Worm (Caenorhabditis elegans) whole organism, young adult: ENCODE data around the gene tdc-1.

ENCODE experiments used
- B0336.3 ChIP-seq: fragments of 200-800 bp; sonication (Bioruptor generic); IDR thresholded peaks from 2 replicates; pipeline ENCODE4 v1.3.6; 2022; ENCODE audit warnings: missing genetic modification characterization, missing compliant biosample characterization
- C17E4.6 ChIP-seq: fragments of 200-800 bp; sonication (Bioruptor generic); IDR thresholded peaks from 2 replicates; pipeline ENCODE4 v1.3.6; 2022; ENCODE audit warnings: missing genetic modification reagents, missing genetic modification characterization, missing compliant biosample characterization
- D2030.7 ChIP-seq: fragments of 200-800 bp; sonication (Bioruptor generic); IDR thresholded peaks from 2 replicates; pipeline ENCODE4 v1.3.6; 2022; ENCODE audit warnings: missing genetic modification reagents, missing genetic modification characterization, missing compliant biosample characterization
- F57A8.1 ChIP-seq: fragments of 200-800 bp; sonication (Bioruptor generic); optimal IDR thresholded peaks from 2 replicates; lab custom pipeline; 2018; ENCODE audit warnings: mild to moderate bottlenecking, missing genetic modification characterization, moderate library complexity, missing compliant biosample characterization
- F57C9.4 ChIP-seq: sonication (generic microtip); optimal IDR thresholded peaks from 2 replicates; lab custom pipeline; 2017; ENCODE audit warnings: mild to moderate bottlenecking, missing genetic modification characterization, missing compliant biosample characterization
- T07F8.4 ChIP-seq: sonication (generic microtip); optimal IDR thresholded peaks from 2 replicates; lab custom pipeline; 2016; ENCODE audit warnings: mild to moderate bottlenecking, missing genetic modification characterization, moderate library complexity, missing compliant biosample characterization
- Y53F4B.3 ChIP-seq: fragments of 200-800 bp; sonication (Bioruptor generic); IDR thresholded peaks from 2 replicates; pipeline ENCODE4 v1.3.6; 2022; ENCODE audit warnings: missing genetic modification reagents, missing genetic modification characterization, missing compliant biosample characterization
- Y53G8AR.9 ChIP-seq: fragments of 200-800 bp; sonication (Bioruptor generic); conservative IDR thresholded peaks from 2 replicates; pipeline ENCODE4 v1.3.6; 2022; ENCODE audit warnings: missing genetic modification reagents, missing genetic modification characterization, missing compliant biosample characterization
- Y79H2A.3 ChIP-seq: fragments of 200-800 bp; sonication (Bioruptor generic); conservative IDR thresholded peaks from 2 replicates; pipeline ENCODE4 v1.3.6; 2022; ENCODE audit warnings: missing genetic modification reagents, missing genetic modification characterization, missing compliant biosample characterization
- ZK185.1 ChIP-seq: sonication (generic microtip); optimal IDR thresholded peaks from 2 replicates; lab custom pipeline; 2016; ENCODE audit warnings: mild to moderate bottlenecking, missing genetic modification characterization, missing compliant biosample characterization; ENCODE audit not compliant: poor library complexity, severe bottlenecking
- ama-1 ChIP-seq, 3 experiments: fragments of 150-350 bp in 1 of 3; sonication (generic microtip) in 2 of 3; optimal IDR thresholded peaks; 2 replicates each; lab custom pipeline; 2014 to 2018; ENCODE audit warnings: missing biosample characterization in 2 of 3, missing genetic modification characterization in 2 of 3, missing genetic modification reagents in 2 of 3
- aptf-3 ChIP-seq: fragments of 200-800 bp; sonication (Bioruptor generic); IDR thresholded peaks from 2 replicates; pipeline ENCODE4 v1.3.6; 2022; ENCODE audit warnings: missing genetic modification characterization, missing compliant biosample characterization
- atf-7 ChIP-seq: sonication (generic microtip); optimal IDR thresholded peaks from 2 replicates; lab custom pipeline; 2017; ENCODE audit warnings: mild to moderate bottlenecking, missing genetic modification characterization, missing compliant biosample characterization
- athp-1 ChIP-seq: sonication (generic microtip); optimal IDR thresholded peaks from 2 replicates; lab custom pipeline; 2017; ENCODE audit warnings: mild to moderate bottlenecking, missing genetic modification characterization, missing compliant biosample characterization
- cebp-1 ChIP-seq, 2 experiments: fragments of 200-800 bp in 1 of 2; sonication (Bioruptor generic) in 1 of 2; sonication (generic microtip) in 1 of 2; IDR thresholded peaks in 1 of 2; optimal IDR thresholded peaks in 1 of 2; 2 replicates each; pipeline versions ENCODE4 v1.3.6 to Lab custom; 2017 to 2022; ENCODE audit warnings: missing compliant biosample characterization in 2 of 2, missing genetic modification characterization in 2 of 2, mild to moderate bottlenecking in 1 of 2, missing genetic modification reagents in 1 of 2, moderate library complexity in 1 of 2
- ceh-79 ChIP-seq: sonication (generic microtip); optimal IDR thresholded peaks from 2 replicates; lab custom pipeline; 2017; ENCODE audit warnings: mild to moderate bottlenecking, missing genetic modification characterization, missing compliant biosample characterization
- dox-1 ChIP-seq: fragments of 200-800 bp; sonication (Bioruptor generic); IDR thresholded peaks from 2 replicates; pipeline ENCODE4 v1.3.6; 2022; ENCODE audit warnings: missing genetic modification reagents, missing genetic modification characterization, missing compliant biosample characterization
- dpl-1 ChIP-seq: fragments of 150-350 bp; optimal IDR thresholded peaks from 2 replicates; lab custom pipeline; 2014; ENCODE audit warnings: missing biosample characterization, missing genetic modification reagents, missing genetic modification characterization
- efl-1 ChIP-seq: fragments of 150-350 bp; optimal IDR thresholded peaks from 2 replicates; lab custom pipeline; 2014; ENCODE audit warnings: missing biosample characterization, missing genetic modification reagents, missing genetic modification characterization
- egl-18 ChIP-seq: fragments of 200-800 bp; sonication (Bioruptor generic); IDR thresholded peaks from 2 replicates; pipeline ENCODE4 v1.3.6; 2022; ENCODE audit warnings: missing genetic modification reagents, missing genetic modification characterization, missing compliant biosample characterization
- egrh-3 ChIP-seq: fragments of 200-800 bp; sonication (Bioruptor generic); IDR thresholded peaks from 2 replicates; pipeline ENCODE4 v1.3.6; 2022; ENCODE audit warnings: missing genetic modification reagents, missing genetic modification characterization, missing compliant biosample characterization
- ets-4 ChIP-seq: fragments of 200-800 bp; sonication (Bioruptor generic); optimal IDR thresholded peaks from 2 replicates; lab custom pipeline; 2018; ENCODE audit warnings: mild to moderate bottlenecking, missing genetic modification characterization, missing compliant biosample characterization
- lag-1 ChIP-seq: fragments of 200-800 bp; sonication (Bioruptor generic); IDR thresholded peaks from 2 replicates; pipeline ENCODE4 v1.3.6; 2022; ENCODE audit warnings: missing genetic modification reagents, missing genetic modification characterization, missing compliant biosample characterization
- let-607 ChIP-seq, 2 experiments: fragments of 200-800 bp in 1 of 2; sonication (Bioruptor generic) in 1 of 2; sonication (generic microtip) in 1 of 2; optimal IDR thresholded peaks; 2 replicates each; lab custom pipeline; 2016 to 2018; ENCODE audit warnings: mild to moderate bottlenecking in 2 of 2, missing compliant biosample characterization in 2 of 2, missing genetic modification characterization in 2 of 2, moderate library complexity in 2 of 2, missing genotype in 1 of 2
- lin-35 ChIP-seq, 3 experiments: fragments of 150-350 bp in 2 of 3; sonication (generic microtip) in 1 of 3; optimal IDR thresholded peaks; 2 replicates each; lab custom pipeline; 2014 to 2018; ENCODE audit warnings: missing biosample characterization in 3 of 3, missing genetic modification characterization in 3 of 3, missing genetic modification reagents in 3 of 3
- madf-3 ChIP-seq: fragments of 200-800 bp; sonication (Bioruptor generic); IDR thresholded peaks from 2 replicates; pipeline ENCODE4 v1.3.6; 2022; ENCODE audit warnings: missing genetic modification reagents, missing genetic modification characterization, missing compliant biosample characterization
- madf-6 ChIP-seq: fragments of 200-800 bp; sonication (Bioruptor generic); IDR thresholded peaks from 2 replicates; pipeline ENCODE4 v1.3.6; 2022; ENCODE audit warnings: missing genetic modification reagents, missing genetic modification characterization, missing compliant biosample characterization
- madf-8 ChIP-seq: fragments of 200-800 bp; sonication (Bioruptor generic); conservative IDR thresholded peaks from 2 replicates; pipeline ENCODE4 v1.3.6; 2022; ENCODE audit warnings: missing genetic modification reagents, missing genetic modification characterization, missing compliant biosample characterization
- mes-4 ChIP-seq: sonication (generic microtip); optimal IDR thresholded peaks from 2 replicates; lab custom pipeline; 2016; ENCODE audit warnings: missing genotype, missing genetic modification characterization, missing compliant biosample characterization
- nfya-2 ChIP-seq: fragments of 200-800 bp; sonication (Bioruptor generic); IDR thresholded peaks from 2 replicates; pipeline ENCODE4 v1.3.6; 2022; ENCODE audit warnings: missing genetic modification reagents, missing genetic modification characterization, missing compliant biosample characterization
- nhr-179 ChIP-seq: sonication (generic microtip); optimal IDR thresholded peaks from 2 replicates; lab custom pipeline; 2016; ENCODE audit warnings: mild to moderate bottlenecking, missing genetic modification characterization, missing compliant biosample characterization
- nhr-27 ChIP-seq: fragments of 200-800 bp; sonication (Bioruptor generic); optimal IDR thresholded peaks from 2 replicates; lab custom pipeline; 2018; ENCODE audit warnings: mild to moderate bottlenecking, missing genetic modification characterization, moderate library complexity, missing compliant biosample characterization
- nhr-80 ChIP-seq: sonication (generic microtip); optimal IDR thresholded peaks from 2 replicates; lab custom pipeline; 2016; ENCODE audit warnings: missing genetic modification characterization, missing compliant biosample characterization
- nhr-90 ChIP-seq: sonication (generic microtip); optimal IDR thresholded peaks from 2 replicates; lab custom pipeline; 2016; ENCODE audit warnings: missing genotype, mild to moderate bottlenecking, missing genetic modification characterization, missing compliant biosample characterization
- repo-1 ChIP-seq: sonication (generic microtip); optimal IDR thresholded peaks from 2 replicates; lab custom pipeline; 2017; ENCODE audit warnings: mild to moderate bottlenecking, missing genetic modification characterization, missing compliant biosample characterization
- sea-2 ChIP-seq: fragments of 200-800 bp; sonication (Bioruptor generic); IDR thresholded peaks from 2 replicates; pipeline ENCODE4 v1.3.6; 2022; ENCODE audit warnings: missing genetic modification characterization, missing compliant biosample characterization
- somi-1 ChIP-seq: fragments of 200-800 bp; sonication (Bioruptor generic); optimal IDR thresholded peaks from 2 replicates; lab custom pipeline; 2018; ENCODE audit warnings: mild to moderate bottlenecking, missing genetic modification characterization, missing compliant biosample characterization
- tbp1 ChIP-seq: fragments of 200-800 bp; sonication (Bioruptor generic); optimal IDR thresholded peaks from 2 replicates; lab custom pipeline; 2018; ENCODE audit warnings: mild to moderate bottlenecking, missing genetic modification characterization, missing compliant biosample characterization
- unc-130 ChIP-seq: sonication (generic microtip); optimal IDR thresholded peaks from 2 replicates; lab custom pipeline; 2016; ENCODE audit warnings: missing genetic modification reagents, missing genetic modification characterization, missing compliant biosample characterization
- zim-3 ChIP-seq: sonication (generic microtip); optimal IDR thresholded peaks from 2 replicates; lab custom pipeline; 2017; ENCODE audit warnings: mild to moderate bottlenecking, missing genetic modification characterization, moderate library complexity, missing compliant biosample characterization
- ztf-26 ChIP-seq: sonication (generic microtip); optimal IDR thresholded peaks from 2 replicates; lab custom pipeline; 2017; ENCODE audit warnings: missing genetic modification characterization, missing compliant biosample characterization
- ztf-6 ChIP-seq: fragments of 200-800 bp; sonication (Bioruptor generic); IDR thresholded peaks from 2 replicates; pipeline ENCODE4 v1.3.6; 2022; ENCODE audit warnings: missing genetic modification reagents, missing genetic modification characterization, missing compliant biosample characterization

tdc-1 gene

ce11 chrII:8273060-8273459 is 2.7 kb downstream of the tdc-1 start (continued):
- TF ChIP-seq Y53G8AR.9 (0 out of 2 replicates have a peak, but pooled peaks have one; percentile 50), dox-1 (GFP tag; lab: Robert Waterston, UW) (no peak), B0336.3 (peak; percentile 64; the same call in 1 of the 2 replicates), sea-2 (no peak), T07F8.4 (tag; lab: Kevin White, UChicago) (no peak), somi-1 (no peak), Y53F4B.3 (GFP tag; lab: Robert Waterston, UW) (no peak), dpl-1 (GFP tag; lab: Kevin White, UChicago) (no peak), aptf-3 (GFP tag; lab: Robert Waterston, UW) (no peak), efl-1 (GFP tag; lab: Kevin White, UChicago) (no peak), ama-1 (optimal IDR thresholded peaks at IDR 0.05; lab: Kevin White, UChicago) (no peak), ama-1 (GFP tag; optimal IDR thresholded peaks at IDR 0.05; lab: Kevin White, UChicago) (peak in 1 of 2 experiments; percentile 2), zim-3 (peak; percentile 3), mes-4 (no peak), F57C9.4 (no peak), repo-1 (tag; lab: Kevin White, UChicago) (no peak), madf-3 (no peak), madf-6 (GFP tag; lab: Robert Waterston, UW) (peak; percentile 65), ztf-26 (no peak), F57A8.1 (no peak), egrh-3 (no peak), let-607 (tag; optimal IDR thresholded peaks at IDR 0.05; lab: Kevin White, UChicago) (no peak), ZK185.1 (tag; lab: Kevin White, UChicago) (no peak), Y79H2A.3 (GFP tag; lab: Robert Waterston, UW) (no peak), atf-7 (tag; lab: Kevin White, UChicago) (peak; percentile 6), lag-1 (GFP tag; lab: Robert Waterston, UW) (no peak), ets-4 (GFP tag; lab: Kevin White, UChicago) (no peak), nhr-27 (no peak), nfya-2 (GFP tag; lab: Robert Waterston, UW) (no peak), D2030.7 (GFP tag; lab: Robert Waterston, UW) (no peak; the same call in 1 of the 2 replicates), nhr-179 (tag; lab: Kevin White, UChicago) (no peak), C17E4.6 (GFP tag; lab: Robert Waterston, UW) (no peak), ztf-6 (GFP tag; lab: Robert Waterston, UW) (no peak), nhr-90 (tag; lab: Kevin White, UChicago) (no peak), egl-18 (GFP tag; lab: Robert Waterston, UW) (no peak), nhr-80 (tag; lab: Kevin White, UChicago) (no peak), tbp1 (GFP tag; lab: Kevin White, UChicago) (no peak), athp-1 (tag; lab: Kevin White, UChicago) (peak; percentile 29), ceh-79 (tag; lab: Kevin White, UChicago) (no peak), lin-35 (GFP tag; optimal IDR thresholded peaks at IDR 0.05; lab: Kevin White, UChicago) (no peak), madf-8 (GFP tag; lab: Robert Waterston, UW) (no peak), unc-130 (peak; percentile 25), cebp-1 (GFP tag; IDR thresholded peaks at IDR 0.05; lab: Robert Waterston, UW) (no peak), cebp-1 (tag; optimal IDR thresholded peaks at IDR 0.05; lab: Kevin White, UChicago) (no peak)
